Worm (Caenorhabditis elegans) whole organism, L4 larva: ENCODE data around the gene C30B5.6.

Source experiments
- F10B5.3 ChIP-seq: sonication (generic microtip); optimal IDR thresholded peaks from 2 replicates; lab custom pipeline; 2016; ENCODE audit warnings: mild to moderate bottlenecking, missing genetic modification characterization, missing compliant biosample characterization
- ama-1 ChIP-seq: fragments of 150-350 bp; optimal IDR thresholded peaks from 2 replicates; lab custom pipeline; 2014; ENCODE audit warnings: inconsistent platforms, mixed read lengths
- dmd-6 ChIP-seq: fragments of 200-800 bp; sonication (Bioruptor generic); IDR thresholded peaks from 2 replicates; pipeline ENCODE4 v1.3.6; 2022; ENCODE audit warnings: missing genetic modification reagents, missing genetic modification characterization, missing compliant biosample characterization
- dpl-1 ChIP-seq: fragments of 150-350 bp; optimal IDR thresholded peaks from 2 replicates; lab custom pipeline; 2014; ENCODE audit warnings: missing biosample characterization, missing genetic modification reagents, missing genetic modification characterization
- dve-1 ChIP-seq: sonication (generic microtip); optimal IDR thresholded peaks from 2 replicates; lab custom pipeline; 2017; ENCODE audit warnings: antibody characterized with exemption, mild to moderate bottlenecking, missing genetic modification characterization, missing compliant biosample characterization; ENCODE audit not compliant: insufficient read depth
- jun-1 ChIP-seq: fragments of 150-350 bp; optimal IDR thresholded peaks from 2 replicates; lab custom pipeline; 2014; ENCODE audit warnings: missing biosample characterization, missing genetic modification reagents, missing genetic modification characterization
- skn-1 ChIP-seq: fragments of 150-350 bp; optimal IDR thresholded peaks from 2 replicates; lab custom pipeline; 2014; ENCODE audit warnings: missing biosample characterization, missing genetic modification characterization

- TF ChIP-seq dpl-1 (GFP tag; lab: Kevin White, UChicago) (no peak), ama-1 (no peak), dve-1 (no peak), jun-1 (tag; lab: Kevin White, UChicago) (no peak), F10B5.3 (tag; lab: Kevin White, UChicago) (no peak), dmd-6 (GFP tag; lab: Robert Waterston, UW) (no peak), skn-1 (tag; lab: Kevin White, UChicago) (no peak)
Measured at ce11 chrII:6222558-6222957, at the start of gene C30B5.6.
